Fruit fly (Drosophila melanogaster): ENCODE measurements around the gene CG14855.

The CG14855 gene

DNA sequence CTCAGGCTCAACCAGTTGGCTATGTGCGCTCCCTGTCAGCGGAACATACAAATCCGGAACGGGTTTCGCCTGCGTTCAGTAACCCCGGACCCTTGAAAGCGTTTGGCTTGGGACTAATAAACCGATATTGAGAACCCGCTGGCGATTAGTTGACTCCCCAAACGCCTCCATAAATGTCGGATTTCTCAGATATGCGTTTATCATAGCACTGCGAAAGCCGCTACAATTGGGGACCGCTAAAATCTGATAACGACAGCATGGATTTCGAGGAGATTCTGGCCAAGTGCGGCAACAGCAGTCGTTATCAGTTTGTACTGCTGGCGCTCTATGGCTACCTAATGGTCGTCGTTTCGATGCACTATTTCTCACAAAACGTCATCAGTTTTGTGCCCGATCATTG, at the start of gene CG14855:
Gene CG14855, plus strand, starts transcription at position 12 of the 400 bp plus-strand sequence.
- TF ChIP-seq usp (GFP tag; optimal IDR thresholded peaks at IDR 0.05) (no peak), EcR (GFP tag; optimal IDR thresholded peaks at IDR 0.05) (no peak), Dll (optimal IDR thresholded peaks at IDR 0.05) (no peak), pan (optimal IDR thresholded peaks at IDR 0.05) (no peak), CG8478 (optimal IDR thresholded peaks at IDR 0.05) (no peak), psq (optimal IDR thresholded peaks at IDR 0.05) (no peak)

DNA sequence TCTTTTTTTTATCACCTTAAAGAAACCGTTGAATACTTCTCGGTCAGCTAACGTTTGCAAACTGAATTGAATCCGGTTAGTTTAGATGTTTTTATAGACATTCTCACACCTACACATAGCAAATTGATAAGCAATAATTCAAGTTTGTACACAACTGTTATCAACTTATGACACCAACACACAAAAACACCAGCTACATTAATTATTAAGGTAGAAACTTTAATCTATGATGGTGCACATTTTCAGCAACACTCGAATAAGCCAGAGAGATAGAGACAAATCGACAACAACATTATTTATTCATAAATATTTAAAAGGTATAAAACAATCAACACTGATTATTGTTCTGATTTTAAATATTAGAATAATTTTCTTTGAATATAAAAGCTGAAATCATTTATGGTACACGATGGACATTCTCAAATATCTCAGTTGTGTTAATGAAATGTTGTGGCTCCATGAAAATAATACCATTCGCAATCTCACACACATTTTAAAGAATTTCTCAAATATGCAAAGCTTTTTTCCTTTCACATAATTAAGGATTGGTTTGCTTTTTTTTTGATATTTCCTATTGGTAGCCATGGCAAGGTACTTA, 48.7 kb upstream of the CG14855 start:
- no peak for TF ChIP-seq EcR (GFP tag; optimal IDR thresholded peaks at IDR 0.05)
- TF ChIP-seq pan (optimal IDR thresholded peaks at IDR 0.05): no peak
- no peak for TF ChIP-seq psq (optimal IDR thresholded peaks at IDR 0.05)
- no peak for TF ChIP-seq usp (GFP tag; optimal IDR thresholded peaks at IDR 0.05)
- no peak for TF ChIP-seq CG8478 (optimal IDR thresholded peaks at IDR 0.05)
- TF ChIP-seq Dll (optimal IDR thresholded peaks at IDR 0.05): no peak

DNA sequence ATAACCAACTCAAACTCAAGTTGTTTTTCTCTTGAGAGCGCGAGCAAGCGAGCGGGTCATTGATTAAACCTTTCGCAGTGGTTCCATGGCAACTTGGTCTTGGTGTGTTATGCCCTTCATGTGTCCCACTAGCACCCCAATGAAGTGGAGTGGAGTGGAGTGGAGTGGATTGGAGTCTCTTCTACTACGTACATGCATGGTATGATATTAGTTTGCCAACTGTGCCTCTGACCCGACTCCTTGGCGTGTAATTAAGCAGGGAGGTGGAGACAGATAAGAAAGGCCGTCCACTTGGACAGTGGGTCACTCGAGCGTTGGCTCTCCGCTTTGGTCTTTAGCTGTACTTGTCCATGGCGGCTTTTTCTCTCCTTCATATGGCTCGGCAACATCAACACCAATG, 48.2 kb upstream of the CG14855 start:
- TF ChIP-seq usp (GFP tag; optimal IDR thresholded peaks at IDR 0.05) (no peak), EcR (GFP tag; optimal IDR thresholded peaks at IDR 0.05) (no peak), psq (optimal IDR thresholded peaks at IDR 0.05) (no peak), pan (optimal IDR thresholded peaks at IDR 0.05) (no peak), Dll (optimal IDR thresholded peaks at IDR 0.05) (no peak), CG8478 (optimal IDR thresholded peaks at IDR 0.05) (no peak)

- peak in 1 of 2 experiments; percentile 20 for TF ChIP-seq EcR (GFP tag; optimal IDR thresholded peaks at IDR 0.05)
- no peak for TF ChIP-seq CG8478 (optimal IDR thresholded peaks at IDR 0.05)
Observed at dm6 chr3R:14748323-14749076, 47.6 kb upstream of the CG14855 start.

DNA sequence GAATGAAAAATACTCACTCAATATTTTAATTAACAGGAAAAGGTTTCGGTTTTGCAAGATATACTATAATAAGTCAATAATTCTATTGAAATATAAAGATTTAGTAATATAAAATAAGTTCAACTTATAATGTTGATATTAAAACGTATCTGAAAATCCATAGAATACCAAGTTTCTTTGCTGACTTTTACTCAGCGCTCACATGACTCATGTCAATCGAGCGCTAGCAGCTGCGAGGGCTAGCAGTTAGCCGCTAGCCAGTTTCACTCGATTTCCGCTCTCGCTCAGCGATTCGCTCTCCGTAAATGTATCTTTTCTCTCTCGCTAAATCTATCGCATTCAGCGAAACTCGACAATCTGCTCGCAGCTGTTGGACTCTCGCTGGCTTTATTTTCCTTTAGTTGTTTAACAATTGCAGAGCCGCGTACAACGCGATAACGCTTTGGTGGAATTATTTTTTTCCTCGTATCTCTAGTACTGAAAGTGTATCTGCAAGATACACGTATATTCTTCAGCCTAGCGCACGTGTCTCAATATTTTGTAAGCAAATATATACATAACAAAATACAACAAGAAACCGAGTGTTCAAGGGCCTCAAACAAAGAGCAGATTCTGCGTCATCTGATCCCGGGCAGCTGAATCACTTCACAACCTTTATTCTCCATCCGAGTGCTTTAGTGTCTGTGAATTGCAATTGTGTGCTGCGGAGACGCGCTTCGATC, 46.9 kb upstream of the CG14855 start:
- no peak for TF ChIP-seq CG8478 (optimal IDR thresholded peaks at IDR 0.05)
- no peak for TF ChIP-seq usp (GFP tag; optimal IDR thresholded peaks at IDR 0.05)
- no peak for TF ChIP-seq Dll (optimal IDR thresholded peaks at IDR 0.05)
- no peak for TF ChIP-seq pan (optimal IDR thresholded peaks at IDR 0.05)
- TF ChIP-seq EcR (GFP tag; optimal IDR thresholded peaks at IDR 0.05): no peak
- no peak for TF ChIP-seq psq (optimal IDR thresholded peaks at IDR 0.05)

DNA sequence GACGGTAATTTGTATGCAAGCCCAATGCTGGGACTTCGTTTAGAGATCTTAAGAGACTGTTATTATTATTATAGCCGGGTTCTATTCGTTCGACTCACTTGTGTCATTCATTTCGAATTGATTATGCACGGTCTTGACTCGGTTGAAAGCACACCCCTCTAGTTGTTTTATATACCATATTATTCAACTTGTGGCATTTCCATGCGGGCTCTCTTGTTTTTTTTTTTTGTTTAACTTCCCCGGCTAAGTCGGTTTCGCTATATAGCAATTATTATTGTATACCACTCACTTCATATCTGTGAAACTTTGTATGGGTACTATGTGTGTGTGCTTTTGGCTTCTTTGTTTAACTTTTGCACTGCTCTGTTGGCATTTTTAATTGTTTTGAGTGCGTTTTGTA, 45.1 kb upstream of the CG14855 start, which contains the start of gene smp-30:
Gene smp-30, minus strand, starts transcription at position 224 of the 400 bp plus-strand sequence.
- no peak for TF ChIP-seq usp (GFP tag; optimal IDR thresholded peaks at IDR 0.05)
- TF ChIP-seq Dll (optimal IDR thresholded peaks at IDR 0.05): no peak
- TF ChIP-seq psq (optimal IDR thresholded peaks at IDR 0.05): no peak
- TF ChIP-seq CG8478 (optimal IDR thresholded peaks at IDR 0.05): no peak
- no peak for TF ChIP-seq pan (optimal IDR thresholded peaks at IDR 0.05)
- TF ChIP-seq EcR (GFP tag; optimal IDR thresholded peaks at IDR 0.05): no peak

DNA sequence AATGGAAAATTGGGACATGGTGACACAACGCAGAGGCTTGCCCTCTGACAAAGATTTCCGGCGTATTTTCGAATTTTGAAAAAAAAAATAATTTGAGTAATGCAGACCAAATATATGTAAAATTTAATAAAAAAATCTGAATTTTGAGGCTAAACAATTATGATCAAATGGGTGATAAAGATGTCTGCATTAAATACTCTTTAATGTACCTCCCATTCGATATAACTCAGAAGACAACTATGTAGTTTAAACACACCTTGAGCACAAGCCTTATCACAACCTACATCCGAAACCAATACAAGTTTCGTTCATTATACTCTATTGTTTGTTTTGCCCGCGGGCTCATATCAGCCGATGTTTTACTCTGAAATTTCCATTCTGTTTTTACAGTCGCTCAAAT, 41.7 kb upstream of the CG14855 start, which contains the start of gene CG7362:
Gene CG7362, minus strand, starts transcription at position 101 of the 400 bp plus-strand sequence.
- no peak for TF ChIP-seq usp (GFP tag; optimal IDR thresholded peaks at IDR 0.05)
- no peak for TF ChIP-seq psq (optimal IDR thresholded peaks at IDR 0.05)
- no peak for TF ChIP-seq EcR (GFP tag; optimal IDR thresholded peaks at IDR 0.05)
- no peak for TF ChIP-seq pan (optimal IDR thresholded peaks at IDR 0.05)
- TF ChIP-seq CG8478 (optimal IDR thresholded peaks at IDR 0.05): no peak
- TF ChIP-seq Dll (optimal IDR thresholded peaks at IDR 0.05): no peak

- no peak for TF ChIP-seq Dll (optimal IDR thresholded peaks at IDR 0.05)
- peak; percentile 83 for TF ChIP-seq pan (optimal IDR thresholded peaks at IDR 0.05)
- TF ChIP-seq psq (optimal IDR thresholded peaks at IDR 0.05): no peak
Observed at dm6 chr3R:14754806-14755488, 41.2 kb upstream of the CG14855 start.

dm6 chr3R:14756040-14756439, 40.1 kb upstream of the CG14855 start:
- no peak for TF ChIP-seq pan (optimal IDR thresholded peaks at IDR 0.05)
- no peak for TF ChIP-seq usp (GFP tag; optimal IDR thresholded peaks at IDR 0.05)
- TF ChIP-seq CG8478 (optimal IDR thresholded peaks at IDR 0.05): no peak
- TF ChIP-seq Dll (optimal IDR thresholded peaks at IDR 0.05): no peak
- no peak for TF ChIP-seq psq (optimal IDR thresholded peaks at IDR 0.05)
- TF ChIP-seq EcR (GFP tag; optimal IDR thresholded peaks at IDR 0.05): no peak

- TF ChIP-seq CG8478 (optimal IDR thresholded peaks at IDR 0.05): no peak
- no peak for TF ChIP-seq usp (GFP tag; optimal IDR thresholded peaks at IDR 0.05)
- no peak for TF ChIP-seq EcR (GFP tag; optimal IDR thresholded peaks at IDR 0.05)
- no peak for TF ChIP-seq psq (optimal IDR thresholded peaks at IDR 0.05)
- TF ChIP-seq Dll (optimal IDR thresholded peaks at IDR 0.05): no peak
- TF ChIP-seq pan (optimal IDR thresholded peaks at IDR 0.05): no peak
Observed at dm6 chr3R:14758331-14758730, 37.8 kb upstream of the CG14855 start.

DNA sequence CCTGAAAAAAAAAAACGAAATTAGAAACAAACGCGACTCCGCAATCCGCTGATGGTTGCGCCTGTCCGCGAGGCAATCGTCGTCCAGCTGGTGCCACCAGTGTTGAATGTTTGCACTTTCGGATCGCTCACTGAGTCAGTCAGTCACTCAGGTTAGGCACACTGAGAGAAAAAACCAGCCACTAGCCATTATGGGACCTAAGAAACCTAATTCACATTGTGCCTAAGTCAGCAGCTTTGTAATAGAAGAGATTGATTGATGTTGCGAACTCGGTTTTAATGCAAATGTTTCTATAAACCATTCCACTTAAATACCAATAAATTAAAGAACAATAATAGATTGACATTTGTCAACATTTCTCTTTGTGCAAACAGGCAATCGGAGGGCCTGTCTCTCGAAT, 35.0 kb upstream of the CG14855 start:
- TF ChIP-seq CG8478 (optimal IDR thresholded peaks at IDR 0.05) (no peak), pan (optimal IDR thresholded peaks at IDR 0.05) (no peak), EcR (GFP tag; optimal IDR thresholded peaks at IDR 0.05) (no peak), usp (GFP tag; optimal IDR thresholded peaks at IDR 0.05) (no peak), Dll (optimal IDR thresholded peaks at IDR 0.05) (no peak), psq (optimal IDR thresholded peaks at IDR 0.05) (no peak)

All from whole organism.